Fruit fly (Drosophila melanogaster): Measurements from ENCODE around the gene gudu.

The gudu gene

DNA sequence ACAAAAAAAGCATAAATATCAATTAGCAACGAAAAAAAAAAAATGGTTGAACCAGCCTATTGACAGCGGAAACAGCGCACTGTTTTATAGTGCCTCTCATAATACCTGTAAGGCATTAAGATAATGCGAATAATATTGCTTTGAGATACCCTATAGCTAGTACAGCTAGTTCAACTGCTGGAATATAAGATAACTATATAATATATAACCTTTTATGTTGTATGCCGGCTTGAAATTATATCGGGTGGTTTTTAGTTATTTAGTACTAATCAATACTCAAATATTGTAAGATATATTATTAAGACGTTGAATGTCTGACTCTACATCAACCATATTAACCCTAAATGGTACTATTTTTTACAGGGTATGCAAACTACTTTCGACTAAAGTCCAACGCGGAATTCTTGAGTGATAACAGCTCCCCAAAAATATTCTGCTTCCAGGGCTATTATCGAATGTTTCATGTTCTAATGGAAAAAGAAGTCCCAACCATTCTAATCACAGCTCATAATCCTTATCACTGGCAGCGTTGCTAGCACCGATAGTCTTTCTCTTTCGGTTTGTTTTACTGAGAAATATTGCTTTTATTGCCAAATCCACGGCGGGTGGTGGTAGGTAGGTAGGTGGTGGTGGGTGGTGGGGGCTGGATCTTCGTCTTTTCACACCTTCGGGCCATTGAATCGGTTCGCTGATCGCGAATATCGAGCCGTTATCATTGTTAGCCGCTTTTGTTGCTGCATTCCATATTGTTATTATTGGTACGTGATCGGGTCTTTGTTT is 45.8 kb downstream of the gudu start (continued):
- TF ChIP-seq CG14710 (tag; optimal IDR thresholded peaks at IDR 0.05) (no peak), CG8765 (GFP tag; IDR thresholded peaks at IDR 0.05) (peak; percentile 36; the same call in 1 of the 2 replicates), CG4404 (GFP tag; IDR thresholded peaks at IDR 0.05) (0 out of 2 replicates have a peak, but pooled peaks have one; percentile 24), chm (GFP tag; IDR thresholded peaks at IDR 0.05) (peak; percentile 73; the same call in 1 of the 2 replicates), CG13894 (tag; optimal IDR thresholded peaks at IDR 0.05) (peak; percentile 75), CG18476 (GFP tag; optimal IDR thresholded peaks at IDR 0.05) (peak; percentile 71), CG8089 (GFP tag; optimal IDR thresholded peaks at IDR 0.05) (no peak), Atf3 (GFP tag; optimal IDR thresholded peaks at IDR 0.05) (no peak), CG8281 (tag; optimal IDR thresholded peaks at IDR 0.05) (no peak), emc (GFP tag; optimal IDR thresholded peaks at IDR 0.05) (peak; percentile 3), CG13123 (GFP tag; optimal IDR thresholded peaks at IDR 0.05) (no peak), HLH54F (GFP tag; optimal IDR thresholded peaks at IDR 0.05) (peak; percentile 62), Doc3 (GFP tag; IDR thresholded peaks at IDR 0.05; ENCODE audit: partially characterized antibody) (no peak), HHEX (GFP tag; optimal IDR thresholded peaks at IDR 0.05) (peak; percentile 64), toy (GFP tag; IDR thresholded peaks at IDR 0.05) (peak; percentile 69), kah (GFP tag; optimal IDR thresholded peaks at IDR 0.05) (no peak), CG10565 (GFP tag; optimal IDR thresholded peaks at IDR 0.05) (no peak), jing (GFP tag; optimal IDR thresholded peaks at IDR 0.05) (no peak), cg (GFP tag; optimal IDR thresholded peaks at IDR 0.05) (no peak), CG17612 (GFP tag; IDR thresholded peaks at IDR 0.05) (peak; percentile 71), so (GFP tag; IDR thresholded peaks at IDR 0.05) (peak; percentile 65; the same call in 2 of the 3 replicates), gsb (GFP tag; IDR thresholded peaks at IDR 0.05) (peak; percentile 45), CG3065 (GFP tag; optimal IDR thresholded peaks at IDR 0.05) (no peak), lilli (GFP tag; optimal IDR thresholded peaks at IDR 0.05) (peak; percentile 36), mld (GFP tag; IDR thresholded peaks at IDR 0.05; ENCODE audit: partially characterized antibody) (no peak), CG7556 (GFP tag; optimal IDR thresholded peaks at IDR 0.05) (peak; percentile 82), CG1529 (GFP tag; optimal IDR thresholded peaks at IDR 0.05) (no peak), Oli (tag; optimal IDR thresholded peaks at IDR 0.05) (peak; percentile 77), D19A (tag; optimal IDR thresholded peaks at IDR 0.05) (peak; percentile 73), salm (tag; optimal IDR thresholded peaks at IDR 0.05) (peak; percentile 28), CG4282 (GFP tag; optimal IDR thresholded peaks at IDR 0.05) (no peak), inv (GFP tag; IDR thresholded peaks at IDR 0.05; ENCODE audit: partially characterized antibody) (no peak), Asciz (GFP tag; optimal IDR thresholded peaks at IDR 0.05) (no peak), org-1 (GFP tag; optimal IDR thresholded peaks at IDR 0.05) (peak; percentile 57), sug (tag; optimal IDR thresholded peaks at IDR 0.05) (peak; percentile 73), CG16813 (GFP tag; IDR thresholded peaks at IDR 0.05; ENCODE audit: partially characterized antibody) (no peak), Med (GFP tag) (peak; percentile 91), onecut (GFP tag; IDR thresholded peaks at IDR 0.05) (peak; percentile 65), hb (GFP tag; IDR thresholded peaks at IDR 0.05; ENCODE audit: partially characterized antibody) (no peak), CG17359 (tag; optimal IDR thresholded peaks at IDR 0.05) (peak; percentile 46), pros (GFP tag; optimal IDR thresholded peaks at IDR 0.05) (no peak), CG10147 (GFP tag; optimal IDR thresholded peaks at IDR 0.05) (peak; percentile 18), stwl (tag; optimal IDR thresholded peaks at IDR 0.05) (no peak), CG8359 (GFP tag; optimal IDR thresholded peaks at IDR 0.05; ENCODE audit: borderline replicate concordance) (no peak), CG8944 (GFP tag; optimal IDR thresholded peaks at IDR 0.05) (no peak), fru (optimal IDR thresholded peaks at IDR 0.05) (no peak), chinmo (GFP tag; IDR thresholded peaks at IDR 0.05; ENCODE audit: partially characterized antibody) (no peak), phol (tag; optimal IDR thresholded peaks at IDR 0.05) (peak; percentile 40), Abd-B (GFP tag; optimal IDR thresholded peaks at IDR 0.05) (peak; percentile 74)

Data from whole organism, embryonic.